Fruit fly (Drosophila melanogaster) Kc167 (cell line): Measurements from ENCODE around the gene CG15293.

ENCODE experiments used
- h ChIP-seq: fragments of >200 bp; optimal IDR thresholded peaks from 3 replicates; lab custom pipeline; 2018; ENCODE audit warnings: missing external identifiers
- insv ChIP-seq: fragments of >200 bp; optimal IDR thresholded peaks from 3 replicates; lab custom pipeline; 2018; ENCODE audit warnings: missing external identifiers
- psq ChIP-seq: fragments of >200 bp; optimal IDR thresholded peaks from 2 replicates; lab custom pipeline; 2017; ENCODE audit warnings: missing external identifiers
- ttk ChIP-seq: sonication (Bioruptor generic); optimal IDR thresholded peaks from 2 replicates; lab custom pipeline; 2017; ENCODE audit warnings: missing external identifiers

dm6 chr2L:14122742-14123334, 13.6 kb upstream of the CG15293 start:
- TF ChIP-seq h (lab: Kevin White, UChicago) (no peak), ttk (no peak), psq (lab: Kevin White, UChicago) (no peak), insv (lab: Kevin White, UChicago) (no peak)
